Worm (Caenorhabditis elegans) whole organism, L4/young adult: ENCODE data around the gene C46H3.1.

Experiments
- W03F9.2 ChIP-seq: fragments of 150-350 bp; optimal IDR thresholded peaks from 2 replicates; lab custom pipeline; 2014; ENCODE audit warnings: missing biosample characterization, missing genetic modification characterization
- him-1 ChIP-seq: sonication (generic microtip); optimal IDR thresholded peaks from 2 replicates; lab custom pipeline; 2016; ENCODE audit warnings: missing genotype, missing genetic modification reagents, missing genetic modification characterization, missing compliant biosample characterization

- TF ChIP-seq him-1 (tag; lab: Kevin White, UChicago) (no peak), W03F9.2 (tag; lab: Kevin White, UChicago) (no peak)
These were observed 17.6 kb upstream of the C46H3.1 start, which contains the start of gene T13G4.4 for ce11 chrX:1191582-1191981.
